Worm (Caenorhabditis elegans) whole organism, L2 larva: ENCODE results near the gene him-8.

Experiments
- F13H6.1 ChIP-seq: sonication (generic microtip); optimal IDR thresholded peaks from 2 replicates; lab custom pipeline; 2016; ENCODE audit warnings: missing genetic modification characterization, missing compliant biosample characterization
- ama-1 ChIP-seq: fragments of 150-350 bp; optimal IDR thresholded peaks from 2 replicates; lab custom pipeline; 2018; ENCODE audit warnings: inconsistent platforms
- dmd-4 ChIP-seq: sonication (generic microtip); optimal IDR thresholded peaks from 2 replicates; lab custom pipeline; 2017; ENCODE audit warnings: missing biosample characterization, missing genetic modification characterization
- fos-1 ChIP-seq: fragments of 150-350 bp; optimal IDR thresholded peaks from 2 replicates; lab custom pipeline; 2014; ENCODE audit warnings: missing biosample characterization, missing genetic modification characterization
- nhr-10 ChIP-seq: sonication (generic microtip); optimal IDR thresholded peaks from 2 replicates; lab custom pipeline; 2017; ENCODE audit warnings: missing biosample characterization, missing genetic modification characterization
- nhr-77 ChIP-seq: fragments of 150-350 bp; optimal IDR thresholded peaks from 2 replicates; lab custom pipeline; 2014; ENCODE audit warnings: missing biosample characterization, missing genetic modification characterization
- skn-1 ChIP-seq: sonication (generic microtip); optimal IDR thresholded peaks from 2 replicates; lab custom pipeline; 2017; ENCODE audit warnings: missing biosample characterization, missing genetic modification characterization
- snpc-4 ChIP-seq: fragments of 150-350 bp; optimal IDR thresholded peaks from 2 replicates; lab custom pipeline; 2014; ENCODE audit warnings: missing biosample characterization, missing genetic modification characterization
- unc-55 ChIP-seq: fragments of 150-350 bp; sonication (generic microtip); optimal IDR thresholded peaks from 3 replicates; lab custom pipeline; 2014; ENCODE audit warnings: missing biosample characterization, missing genetic modification reagents, missing genetic modification characterization
- unc-62 ChIP-seq: fragments of 150-350 bp; optimal IDR thresholded peaks from 2 replicates; lab custom pipeline; 2014; ENCODE audit warnings: missing biosample characterization, missing genetic modification reagents, missing genetic modification characterization

DNA sequence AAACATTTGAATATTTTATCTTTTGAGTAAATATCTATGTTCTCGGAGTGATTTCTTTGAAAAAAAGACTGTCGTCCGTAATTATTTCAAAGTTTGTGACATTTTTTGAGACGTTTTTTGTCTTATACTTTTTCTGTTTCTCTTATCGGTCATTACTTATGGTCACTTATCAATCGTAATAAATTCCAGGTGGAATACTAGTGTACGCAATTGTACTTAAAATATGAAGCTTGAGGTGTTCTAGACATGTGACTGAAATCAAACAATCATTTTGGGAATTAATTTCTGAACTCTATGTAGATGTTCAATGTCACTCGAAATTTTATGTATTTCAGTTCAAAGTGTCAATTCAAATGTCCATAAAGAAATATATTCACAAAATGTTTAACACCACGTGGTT, 19.4 kb upstream of the him-8 start:
- TF ChIP-seq F13H6.1 (tag; lab: Kevin White, UChicago) (no peak), fos-1 (tag; lab: Kevin White, UChicago) (no peak), dmd-4 (tag; lab: Kevin White, UChicago) (no peak), nhr-77 (tag; lab: Kevin White, UChicago) (no peak), snpc-4 (no peak), skn-1 (tag; lab: Kevin White, UChicago) (no peak), unc-55 (GFP tag; lab: Kevin White, UChicago) (no peak), ama-1 (lab: Kevin White, UChicago) (no peak), unc-62 (GFP tag; lab: Kevin White, UChicago) (no peak), nhr-10 (tag; lab: Kevin White, UChicago) (no peak)
